Worm (Caenorhabditis elegans) whole organism, young adult: ENCODE data around the gene K05F6.12.

Source experiments
- ceh-58 ChIP-seq: fragments of 200-800 bp; sonication (Bioruptor generic); IDR thresholded peaks from 2 replicates; pipeline ENCODE4 v1.3.6; 2022; ENCODE audit warnings: missing genetic modification characterization, missing compliant biosample characterization
- dpl-1 ChIP-seq: fragments of 150-350 bp; optimal IDR thresholded peaks from 2 replicates; lab custom pipeline; 2014; ENCODE audit warnings: missing biosample characterization, missing genetic modification reagents, missing genetic modification characterization
- him-1 ChIP-seq: sonication (generic microtip); optimal IDR thresholded peaks from 2 replicates; lab custom pipeline; 2016; ENCODE audit warnings: missing genotype, missing genetic modification reagents, missing genetic modification characterization, missing compliant biosample characterization
- mcd-1 ChIP-seq: fragments of 200-800 bp; sonication (Bioruptor generic); IDR thresholded peaks from 2 replicates; pipeline ENCODE4 v1.3.6; 2022; ENCODE audit warnings: missing genetic modification reagents, missing genetic modification characterization, missing compliant biosample characterization
- nhr-90 ChIP-seq: sonication (generic microtip); optimal IDR thresholded peaks from 2 replicates; lab custom pipeline; 2016; ENCODE audit warnings: missing genotype, mild to moderate bottlenecking, missing genetic modification characterization, missing compliant biosample characterization
- rec-8 ChIP-seq, 2 experiments: sonication (generic microtip); optimal IDR thresholded peaks; 2 replicates each; lab custom pipeline; 2016; ENCODE audit warnings: mild to moderate bottlenecking in 2 of 2, missing genetic modification characterization in 2 of 2, missing genetic modification reagents in 2 of 2, missing genotype in 2 of 2, missing biosample characterization in 1 of 2, missing compliant biosample characterization in 1 of 2, moderate library complexity in 1 of 2
- rpc-1 ChIP-seq, 2 experiments: fragments of 150-350 bp in 1 of 2; sonication (generic microtip) in 1 of 2; optimal IDR thresholded peaks; 2 replicates each; lab custom pipeline; 2014 to 2018; ENCODE audit warnings: missing biosample characterization in 1 of 2, missing genetic modification characterization in 1 of 2, missing genetic modification reagents in 1 of 2, missing genotype in 1 of 2
- snpc-1.1 ChIP-seq: sonication (generic microtip); optimal IDR thresholded peaks from 2 replicates; lab custom pipeline; 2017; ENCODE audit warnings: missing genetic modification characterization, mild to moderate bottlenecking, missing compliant biosample characterization, antibody characterized with exemption, moderate library complexity, missing genotype, missing genetic modification reagents; ENCODE audit not compliant: insufficient read depth
- ztf-3 ChIP-seq: fragments of 200-800 bp; sonication (Bioruptor generic); optimal IDR thresholded peaks from 2 replicates; lab custom pipeline; 2018; ENCODE audit warnings: mild to moderate bottlenecking, missing genetic modification characterization, missing compliant biosample characterization

DNA sequence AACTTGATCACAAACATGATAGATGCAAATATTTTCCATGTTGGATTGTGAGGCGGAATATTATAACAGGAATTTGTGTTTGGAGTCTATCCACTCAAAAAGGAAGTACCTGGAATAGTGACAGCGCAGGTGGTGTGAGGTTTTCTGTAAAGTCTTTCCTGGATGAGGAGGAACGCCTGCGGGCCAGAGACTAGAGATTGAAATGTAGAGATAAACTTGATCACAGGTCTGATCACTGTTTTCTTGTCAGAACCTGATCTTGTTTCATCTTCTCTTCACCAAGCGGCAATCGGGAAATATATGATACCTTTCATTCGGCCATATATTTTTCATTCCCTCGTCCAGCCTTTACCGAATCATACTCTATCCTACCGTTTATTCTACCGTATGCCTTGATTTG is 40.6 kb downstream of the K05F6.12 start, which contains the start of gene T07H3.8:
- TF ChIP-seq rec-8 (tag; optimal IDR thresholded peaks at IDR 0.05; lab: Kevin White, UChicago) = no peak
- TF ChIP-seq mcd-1 (GFP tag; lab: Robert Waterston, UW) = no peak
- TF ChIP-seq snpc-1.1 (tag; lab: Kevin White, UChicago) = no peak
- no peak for TF ChIP-seq him-1
- no peak for TF ChIP-seq rpc-1 (optimal IDR thresholded peaks at IDR 0.05; lab: Kevin White, UChicago)
- no peak for TF ChIP-seq rpc-1 (tag; optimal IDR thresholded peaks at IDR 0.05; lab: Kevin White, UChicago)
- TF ChIP-seq dpl-1 (GFP tag; lab: Kevin White, UChicago) = no peak
- no peak for TF ChIP-seq nhr-90 (tag; lab: Kevin White, UChicago)
- no peak for TF ChIP-seq ztf-3 (GFP tag; lab: Kevin White, UChicago)
- TF ChIP-seq ceh-58 (GFP tag; lab: Robert Waterston, UW) = no peak
